Worm (Caenorhabditis elegans): ENCODE data around the gene C04G6.4.
A peak's percentile ranks its signal among the peaks of the same experiment; 100 is the strongest.

The C04G6.4 gene

ce11 chrII:5036128-5036527 lies 47.1 kb downstream of the C04G6.4 start, which contains the start of gene lrr-1:
TSS of gene lrr-1 (minus strand) at chrII:5036439.
- TF ChIP-seq him-1 (tag; optimal IDR thresholded peaks at IDR 0.05): no peak
- TF ChIP-seq dao-5 (tag; optimal IDR thresholded peaks at IDR 0.05): no peak
- TF ChIP-seq W03F9.2 (tag; optimal IDR thresholded peaks at IDR 0.05): no peak

DNA sequence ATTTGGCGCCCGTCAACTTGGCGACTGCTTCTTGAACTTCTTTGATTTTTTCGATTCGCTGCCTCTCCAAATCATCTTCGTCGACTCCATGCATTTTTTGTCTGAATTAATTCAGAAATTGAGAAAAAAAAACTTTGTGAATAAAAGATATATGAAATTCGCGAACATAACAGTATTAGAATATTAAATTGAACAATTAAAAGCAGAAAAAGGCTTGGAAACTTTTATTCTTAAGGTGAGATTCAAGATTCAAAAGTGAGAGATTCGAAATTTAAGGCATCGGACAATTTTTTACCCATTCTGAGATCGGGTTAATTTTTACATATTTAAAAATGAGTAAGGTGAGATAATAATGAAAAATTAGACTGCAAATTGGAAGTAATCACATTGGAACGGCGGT lies 49.3 kb downstream of the C04G6.4 start, which contains the start of gene F33G12.3:
Gene F33G12.3 (minus strand): TSS at position 101 of the 400 bp plus-strand sequence.
- TF ChIP-seq him-1 (tag; optimal IDR thresholded peaks at IDR 0.05) (no peak), W03F9.2 (tag; optimal IDR thresholded peaks at IDR 0.05) (no peak), dao-5 (tag; optimal IDR thresholded peaks at IDR 0.05) (no peak)

ce11 chrII:5032669-5033068 lies 50.6 kb downstream of the C04G6.4 start:
- TF ChIP-seq W03F9.2 (tag; optimal IDR thresholded peaks at IDR 0.05) (no peak), him-1 (tag; optimal IDR thresholded peaks at IDR 0.05) (peak; percentile 54), dao-5 (tag; optimal IDR thresholded peaks at IDR 0.05) (peak; percentile 59)

DNA sequence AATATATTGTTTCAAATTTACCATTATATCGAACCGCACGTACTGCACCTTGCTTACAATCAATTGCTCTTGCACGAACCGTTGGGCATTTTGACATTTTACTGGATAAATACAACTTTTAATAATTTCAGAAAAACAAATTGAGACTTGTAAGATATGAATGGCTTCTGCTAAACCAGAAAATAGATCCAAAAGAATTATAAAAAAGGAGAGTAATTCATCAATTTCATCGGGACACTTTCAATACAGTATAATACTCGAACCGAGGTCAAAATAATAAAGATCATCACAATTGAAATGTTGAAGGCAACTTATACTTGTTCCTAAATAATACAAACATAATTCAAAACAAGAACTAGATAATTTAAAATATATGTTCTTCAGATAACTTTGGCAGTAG lies 51.6 kb downstream of the C04G6.4 start, which contains the start of gene wdr-83:
Gene wdr-83 (minus strand): TSS at position 101 of the 400 bp plus-strand sequence.
- no peak for TF ChIP-seq dao-5 (tag; optimal IDR thresholded peaks at IDR 0.05)
- TF ChIP-seq him-1 (tag; optimal IDR thresholded peaks at IDR 0.05): no peak
- no peak for TF ChIP-seq W03F9.2 (tag; optimal IDR thresholded peaks at IDR 0.05)
